Worm (Caenorhabditis elegans): Measurements from ENCODE around the gene clec-56.

- TF ChIP-seq ama-1 (optimal IDR thresholded peaks at IDR 0.05) (no peak), fkh-10 (GFP tag; optimal IDR thresholded peaks at IDR 0.05) (no peak), tlp-1 (tag; optimal IDR thresholded peaks at IDR 0.05) (no peak), sox-4 (tag; optimal IDR thresholded peaks at IDR 0.05) (no peak), fos-1 (tag; optimal IDR thresholded peaks at IDR 0.05) (no peak), lin-39 (tag; optimal IDR thresholded peaks at IDR 0.05) (no peak), unc-62 (GFP tag; optimal IDR thresholded peaks at IDR 0.05) (no peak), nhr-84 (tag; optimal IDR thresholded peaks at IDR 0.05) (no peak), pax-3 (tag; optimal IDR thresholded peaks at IDR 0.05) (no peak), tbx-2 (tag; optimal IDR thresholded peaks at IDR 0.05) (no peak), egl-27 (tag; optimal IDR thresholded peaks at IDR 0.05) (no peak), nhr-12 (tag; optimal IDR thresholded peaks at IDR 0.05) (no peak), unc-86 (tag; optimal IDR thresholded peaks at IDR 0.05) (no peak)
Measured at ce11 chrV:14519268-14519667, 45.1 kb downstream of the clec-56 start, which contains the start of gene R02D5.8.

Measured in whole organism, L1 larva.